Worm (Caenorhabditis elegans): ENCODE data around the gene asp-13.
A peak's percentile ranks its signal among the peaks of the same experiment; 100 is the strongest.

DNA sequence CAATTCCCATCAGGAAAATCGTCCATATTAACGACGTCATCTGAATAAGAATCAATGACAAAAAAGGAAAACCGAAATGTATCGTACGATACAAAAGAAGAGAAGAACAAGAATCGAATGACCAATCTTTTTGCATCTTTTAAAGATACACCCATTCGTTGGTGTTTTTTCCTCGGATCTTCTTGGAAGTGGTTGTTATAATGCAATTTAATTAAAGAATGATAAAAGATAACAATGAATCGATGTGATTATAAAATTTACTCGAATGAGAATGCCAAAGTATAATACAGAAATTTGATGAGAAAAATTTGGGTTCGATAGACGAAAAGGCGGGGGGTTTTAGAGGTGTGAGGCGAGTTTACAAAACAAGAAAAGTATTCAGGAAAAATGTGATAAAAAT, 14.0 kb downstream of the asp-13 start, which contains the start of gene F41E6.12:
- no peak for TF ChIP-seq F52B5.7 (tag; optimal IDR thresholded peaks at IDR 0.05)
- TF ChIP-seq ztf-3 (GFP tag; optimal IDR thresholded peaks at IDR 0.05) = no peak
- TF ChIP-seq efl-1 (GFP tag; optimal IDR thresholded peaks at IDR 0.05) = no peak
- no peak for TF ChIP-seq sea-2 (GFP tag; IDR thresholded peaks at IDR 0.05)
- TF ChIP-seq atf-7 (tag; optimal IDR thresholded peaks at IDR 0.05) = no peak
- peak; percentile 41; the same call in 1 of the 2 replicates for TF ChIP-seq Y53G8AR.9 (GFP tag; conservative IDR thresholded peaks at IDR 0.05)
- TF ChIP-seq lsl-1 (GFP tag; optimal IDR thresholded peaks at IDR 0.05) = no peak
- no peak for TF ChIP-seq ZK185.1 (tag; optimal IDR thresholded peaks at IDR 0.05; ENCODE audit: poor library complexity, severe bottlenecking)
- no peak for TF ChIP-seq ztf-28 (GFP tag; IDR thresholded peaks at IDR 0.05)

Data from whole organism, young adult.